Fruit fly (Drosophila melanogaster): ENCODE data around the gene CG15760.

CG15760 gene

DNA sequence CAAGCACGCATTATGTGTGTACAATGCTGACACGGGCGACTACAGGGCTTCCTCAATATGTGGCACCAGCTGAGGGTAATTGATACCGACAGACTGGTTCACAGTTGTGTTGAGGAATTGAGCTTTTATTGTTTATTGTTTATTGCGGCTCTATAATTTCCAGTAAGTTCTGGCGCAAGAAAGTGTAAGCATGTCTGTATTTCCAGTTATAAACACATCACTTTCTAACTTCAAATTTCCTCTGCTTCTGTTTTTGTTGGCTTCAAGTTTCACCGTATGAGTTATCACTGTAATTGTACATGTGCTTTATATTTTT, 43.0 kb upstream of the CG15760 start (continued):
- peak; percentile 83 for TF ChIP-seq ci (GFP tag; IDR thresholded peaks at IDR 0.05)
- 0 out of 3 replicates have a peak, but pooled peaks have one; percentile 60 for TF ChIP-seq ase (GFP tag; IDR thresholded peaks at IDR 0.05)
- no peak for TF ChIP-seq Scr (GFP tag; IDR thresholded peaks at IDR 0.05; ENCODE audit: partially characterized antibody)
- 0 out of 2 replicates have a peak, but pooled peaks have one; percentile 13 for TF ChIP-seq Drgx (GFP tag; IDR thresholded peaks at IDR 0.05)
- TF ChIP-seq CG6689 (GFP tag; IDR thresholded peaks at IDR 0.05): peak; percentile 77
- TF ChIP-seq CG17568 (GFP tag; optimal IDR thresholded peaks at IDR 0.05): peak; percentile 59
- TF ChIP-seq knrl (GFP tag; IDR thresholded peaks at IDR 0.05; ENCODE audit: partially characterized antibody): no peak
- peak; percentile 45 for TF ChIP-seq CG8359 (GFP tag; optimal IDR thresholded peaks at IDR 0.05; ENCODE audit: borderline replicate concordance)
- TF ChIP-seq zf30C (GFP tag; optimal IDR thresholded peaks at IDR 0.05): no peak
- no peak for TF ChIP-seq mld (GFP tag; IDR thresholded peaks at IDR 0.05; ENCODE audit: partially characterized antibody)
- no peak for TF ChIP-seq btn (GFP tag; optimal IDR thresholded peaks at IDR 0.05)
- no peak for TF ChIP-seq HLH4C (GFP tag; IDR thresholded peaks at IDR 0.05; ENCODE audit: partially characterized antibody)
- peak; percentile 50 for TF ChIP-seq schlank (tag; optimal IDR thresholded peaks at IDR 0.05)
- TF ChIP-seq CG42726 (GFP tag; IDR thresholded peaks at IDR 0.05; ENCODE audit: partially characterized antibody): no peak
- no peak for TF ChIP-seq lbe (GFP tag; optimal IDR thresholded peaks at IDR 0.05)
- peak; percentile 66 for TF ChIP-seq luna (GFP tag; optimal IDR thresholded peaks at IDR 0.05)
- TF ChIP-seq Ptx1 (GFP tag; IDR thresholded peaks at IDR 0.05): peak; percentile 82
- peak; percentile 36 for TF ChIP-seq Mad (GFP tag; optimal IDR thresholded peaks at IDR 0.05)
- no peak for TF ChIP-seq tap (tag; optimal IDR thresholded peaks at IDR 0.05)
- peak; percentile 7; the same call in 1 of the 2 replicates for TF ChIP-seq ham (GFP tag; IDR thresholded peaks at IDR 0.05)
- peak; percentile 58 for TF ChIP-seq CG4404 (GFP tag; IDR thresholded peaks at IDR 0.05)
- TF ChIP-seq NFAT (GFP tag; IDR thresholded peaks at IDR 0.05): peak; percentile 93
- TF ChIP-seq CG17186 (GFP tag; optimal IDR thresholded peaks at IDR 0.05): no peak
- peak; percentile 55; the same call in 1 of the 2 replicates for TF ChIP-seq Oaz (GFP tag; IDR thresholded peaks at IDR 0.05)
- TF ChIP-seq CG15601 (tag; optimal IDR thresholded peaks at IDR 0.05): peak; percentile 4
- TF ChIP-seq ac (GFP tag; optimal IDR thresholded peaks at IDR 0.05): no peak
- peak; percentile 43 for TF ChIP-seq CG10267 (tag; optimal IDR thresholded peaks at IDR 0.05)
- TF ChIP-seq HmgZ (tag; optimal IDR thresholded peaks at IDR 0.05): peak; percentile 68
- no peak for TF ChIP-seq cad (GFP tag; optimal IDR thresholded peaks at IDR 0.05)
- TF ChIP-seq Six4 (GFP tag; optimal IDR thresholded peaks at IDR 0.05): peak; percentile 49
- no peak for TF ChIP-seq Lhr (GFP tag; optimal IDR thresholded peaks at IDR 0.05)
- peak; percentile 72 for TF ChIP-seq CG16863 (GFP tag; optimal IDR thresholded peaks at IDR 0.05)
- no peak for TF ChIP-seq ato (GFP tag; IDR thresholded peaks at IDR 0.05; ENCODE audit: partially characterized antibody)
- peak; percentile 54 for TF ChIP-seq CG9727 (GFP tag; optimal IDR thresholded peaks at IDR 0.05)
- no peak for TF ChIP-seq nom (GFP tag; optimal IDR thresholded peaks at IDR 0.05)
- peak; percentile 57; the same call in 1 of the 3 replicates for TF ChIP-seq jigr1 (GFP tag; IDR thresholded peaks at IDR 0.05)
- peak; percentile 72 for TF ChIP-seq phol (tag; optimal IDR thresholded peaks at IDR 0.05)
- peak; percentile 56 for TF ChIP-seq CG14965 (GFP tag; optimal IDR thresholded peaks at IDR 0.05; ENCODE audit: borderline replicate concordance)
- TF ChIP-seq chinmo (GFP tag; IDR thresholded peaks at IDR 0.05; ENCODE audit: partially characterized antibody): 0 out of 4 replicates have a peak, but pooled peaks have one; percentile 4
- TF ChIP-seq Dip2 (GFP tag; IDR thresholded peaks at IDR 0.05): no peak
- TF ChIP-seq CG12299 (tag; optimal IDR thresholded peaks at IDR 0.05): peak; percentile 44
- TF ChIP-seq Dad (GFP tag; optimal IDR thresholded peaks at IDR 0.05): peak; percentile 66
- no peak for TF ChIP-seq amos (GFP tag; IDR thresholded peaks at IDR 0.05; ENCODE audit: partially characterized antibody)
- no peak for TF ChIP-seq Dfd (GFP tag; optimal IDR thresholded peaks at IDR 0.05)
- TF ChIP-seq ERR (GFP tag; optimal IDR thresholded peaks at IDR 0.05): peak; percentile 72
- TF ChIP-seq NK7.1 (GFP tag; optimal IDR thresholded peaks at IDR 0.05): peak; percentile 66
- peak; percentile 85 for TF ChIP-seq CG32532 (GFP tag; IDR thresholded peaks at IDR 0.05)
- TF ChIP-seq Neu2 (GFP tag; optimal IDR thresholded peaks at IDR 0.05; ENCODE audit: borderline replicate concordance): no peak
- TF ChIP-seq CTCF (GFP tag; optimal IDR thresholded peaks at IDR 0.05): no peak
- TF ChIP-seq trh (GFP tag; optimal IDR thresholded peaks at IDR 0.05): no peak
- peak; percentile 81 for TF ChIP-seq CG9215 (GFP tag; IDR thresholded peaks at IDR 0.05)
